Worm (Caenorhabditis elegans) whole organism, early embryonic: ENCODE results near the gene cyp-13A5.

Source experiments
- B0310.2 ChIP-seq: sonication (generic microtip); optimal IDR thresholded peaks from 2 replicates; lab custom pipeline; 2016; ENCODE audit warnings: mild to moderate bottlenecking, missing genetic modification characterization, missing compliant biosample characterization
- ama-1 ChIP-seq: fragments of 150-350 bp; optimal IDR thresholded peaks from 2 replicates; lab custom pipeline; 2014
- ceh-13 ChIP-seq: fragments of 200-800 bp; sonication (Bioruptor generic); optimal IDR thresholded peaks from 2 replicates; lab custom pipeline; 2018; ENCODE audit warnings: mild to moderate bottlenecking, missing genetic modification characterization, missing compliant biosample characterization
- hmbx-1 ChIP-seq: sonication (generic microtip); optimal IDR thresholded peaks from 2 replicates; lab custom pipeline; 2016; ENCODE audit warnings: mild to moderate bottlenecking, missing genetic modification characterization, missing compliant biosample characterization
- hnd-1 ChIP-seq: sonication (generic microtip); optimal IDR thresholded peaks from 2 replicates; lab custom pipeline; 2016; ENCODE audit warnings: missing genetic modification characterization, missing compliant biosample characterization
- pes-1 ChIP-seq: fragments of 200-800 bp; sonication (Bioruptor generic); IDR thresholded peaks from 2 replicates; pipeline ENCODE4 v1.3.6; 2022; ENCODE audit warnings: missing genetic modification reagents, missing genetic modification characterization, missing compliant biosample characterization
- scrt-1 ChIP-seq: fragments of 200-800 bp; sonication (Bioruptor generic); IDR thresholded peaks from 2 replicates; pipeline ENCODE4 v1.3.6; 2022; ENCODE audit warnings: missing genetic modification characterization, missing compliant biosample characterization
- sea-1 ChIP-seq: fragments of 200-800 bp; sonication (Bioruptor generic); conservative IDR thresholded peaks from 2 replicates; pipeline ENCODE4 v1.3.6; 2022; ENCODE audit warnings: missing genetic modification characterization, missing compliant biosample characterization
- tbx-37 ChIP-seq: fragments of 200-800 bp; sonication (Bioruptor generic); conservative IDR thresholded peaks from 2 replicates; pipeline ENCODE4 v1.3.6; 2022; ENCODE audit warnings: missing genetic modification reagents, missing genetic modification characterization, missing compliant biosample characterization
- tra-4 ChIP-seq: sonication (generic microtip); optimal IDR thresholded peaks from 2 replicates; lab custom pipeline; 2017; ENCODE audit warnings: missing genetic modification characterization, missing compliant biosample characterization

DNA sequence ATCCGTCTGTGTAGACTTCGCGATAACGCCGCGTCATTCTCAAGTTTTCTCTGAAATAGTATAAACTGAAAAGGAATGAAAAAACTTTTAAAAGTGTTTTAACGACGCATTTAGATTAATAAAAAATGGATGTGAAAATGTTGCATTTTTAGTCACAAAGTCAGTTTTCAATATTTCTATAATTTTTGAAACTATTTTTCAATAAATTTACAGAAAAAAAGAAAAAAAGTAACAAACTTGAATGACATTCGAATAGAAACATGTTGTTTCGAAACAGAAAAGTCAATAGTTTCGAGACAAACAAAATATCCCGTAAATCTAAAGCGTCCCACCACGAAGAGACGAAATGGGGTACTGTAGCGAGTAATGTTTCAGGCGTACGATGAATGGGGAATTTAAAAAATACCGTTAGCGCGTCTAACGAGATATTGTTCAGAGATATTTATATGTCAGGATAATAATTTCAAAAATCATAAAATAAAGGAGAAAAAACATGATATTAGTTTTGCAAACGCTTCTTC is 41.9 kb upstream of the cyp-13A5 start, which contains the start of gene rnh-1.2:
- TF ChIP-seq pes-1 = no peak
- TF ChIP-seq ama-1 = no peak
- TF ChIP-seq hmbx-1 (tag; lab: Kevin White, UChicago) = no peak
- no peak for TF ChIP-seq tbx-37
- TF ChIP-seq sea-1 (GFP tag; lab: Robert Waterston, UW) = no peak
- TF ChIP-seq tra-4 (tag; lab: Kevin White, UChicago) = no peak
- TF ChIP-seq hnd-1 (tag; lab: Kevin White, UChicago) = no peak
- no peak for TF ChIP-seq B0310.2 (tag; lab: Kevin White, UChicago)
- no peak for TF ChIP-seq ceh-13 (GFP tag; lab: Kevin White, UChicago)
- TF ChIP-seq scrt-1 = no peak
